Worm (Caenorhabditis elegans): Measurements from ENCODE around the gene C07D10.1.

DNA sequence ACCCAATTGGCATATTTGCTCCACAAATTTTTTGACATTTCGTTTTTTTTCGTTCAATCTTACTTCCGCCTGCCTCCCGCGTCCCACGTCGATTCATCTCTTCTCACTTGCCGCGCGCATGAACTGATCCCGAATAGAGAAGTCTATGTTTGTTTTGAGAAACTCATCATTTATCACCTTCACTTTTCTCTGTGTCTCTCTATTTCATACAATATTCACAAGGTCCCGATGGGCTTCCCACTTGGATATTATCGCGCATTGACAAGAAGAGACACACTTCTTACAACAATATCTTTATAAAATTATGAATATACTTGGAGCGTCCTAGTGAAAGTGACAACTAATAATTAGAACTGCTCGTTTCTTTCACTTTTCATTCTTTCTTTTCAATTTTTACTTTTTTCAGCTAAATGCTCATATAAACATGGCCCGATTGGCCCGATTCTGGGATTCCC is 40.3 kb upstream of the C07D10.1 start, which contains the start of gene insc-1:
- TF ChIP-seq pha-4 (GFP tag; IDR thresholded peaks at IDR 0.05) = no peak
- TF ChIP-seq pha-4 (tag; optimal IDR thresholded peaks at IDR 0.05) = no peak
- TF ChIP-seq vab-7 (GFP tag; IDR thresholded peaks at IDR 0.05) = no peak
- no peak for TF ChIP-seq unc-39 (tag; optimal IDR thresholded peaks at IDR 0.05)
- TF ChIP-seq lin-15B (tag; optimal IDR thresholded peaks at IDR 0.05) = no peak
- no peak for TF ChIP-seq hlh-30 (tag; optimal IDR thresholded peaks at IDR 0.05; ENCODE audit: insufficient read depth)
